Worm (Caenorhabditis elegans): ENCODE data around the gene ZK1290.10.

Gene ZK1290.10

DNA sequence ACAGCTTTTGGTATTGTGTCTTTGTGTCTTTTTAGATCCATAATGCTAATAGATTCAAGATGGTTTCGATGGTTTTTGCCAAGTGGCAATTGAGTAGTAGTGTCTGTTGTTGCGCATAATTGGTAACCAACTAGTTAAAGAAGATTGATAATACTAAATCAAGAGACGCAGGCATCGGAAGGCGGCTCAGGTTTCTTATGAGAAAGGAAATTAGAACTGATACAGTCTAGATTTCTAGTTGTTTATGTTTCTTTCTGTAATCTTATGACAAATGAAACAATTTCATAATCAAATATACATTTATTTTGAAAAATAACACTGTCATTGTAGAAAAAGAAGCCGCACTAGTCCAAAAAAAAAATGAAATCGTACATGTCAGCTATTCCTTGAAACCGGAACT is at the start of gene ZK1290.10:
ZK1290.10 (minus strand) TSS at position 101 of the 400 bp plus-strand sequence.
- no peak for TF ChIP-seq med-1 (GFP tag; optimal IDR thresholded peaks at IDR 0.05; ENCODE audit: insufficient read depth)
- TF ChIP-seq ztf-29 (GFP tag; IDR thresholded peaks at IDR 0.05): no peak
- TF ChIP-seq flt-1 (GFP tag; IDR thresholded peaks at IDR 0.05): no peak
- TF ChIP-seq cog-1 (tag; optimal IDR thresholded peaks at IDR 0.05): no peak
- TF ChIP-seq tab-1 (GFP tag; IDR thresholded peaks at IDR 0.05): no peak
- no peak for TF ChIP-seq T22C8.4 (GFP tag; IDR thresholded peaks at IDR 0.05)
- TF ChIP-seq ref-1 (GFP tag; conservative IDR thresholded peaks at IDR 0.05): no peak
- TF ChIP-seq ztf-23 (GFP tag; IDR thresholded peaks at IDR 0.05): no peak
- TF ChIP-seq klf-2 (GFP tag; conservative IDR thresholded peaks at IDR 0.05): no peak

DNA sequence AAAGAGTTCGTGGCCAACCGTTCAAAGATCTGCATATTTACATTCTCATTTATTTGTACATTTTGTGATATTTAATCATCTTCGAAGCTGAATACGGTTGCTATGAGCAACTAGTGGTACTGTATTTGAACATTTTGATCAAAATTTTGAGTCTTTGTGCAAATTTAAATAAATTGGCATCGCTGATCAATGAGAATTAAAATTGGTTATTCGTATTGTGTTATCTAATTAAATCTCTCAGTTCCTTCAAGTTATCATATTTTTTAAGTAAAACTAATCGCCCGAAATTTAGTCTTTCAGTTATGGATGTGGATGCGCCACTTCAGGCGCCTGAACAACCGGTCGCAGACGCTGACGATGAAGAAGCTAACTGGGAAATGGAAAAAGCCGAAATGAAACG is 45.7 kb upstream of the ZK1290.10 start, which contains the start of gene npp-21:
npp-21 (plus strand) TSS at position 301 of the 400 bp plus-strand sequence.
- TF ChIP-seq T22C8.4 (GFP tag; IDR thresholded peaks at IDR 0.05): no peak
- TF ChIP-seq klf-2 (GFP tag; conservative IDR thresholded peaks at IDR 0.05): no peak
- no peak for TF ChIP-seq tab-1 (GFP tag; IDR thresholded peaks at IDR 0.05)
- TF ChIP-seq flt-1 (GFP tag; IDR thresholded peaks at IDR 0.05): no peak

DNA sequence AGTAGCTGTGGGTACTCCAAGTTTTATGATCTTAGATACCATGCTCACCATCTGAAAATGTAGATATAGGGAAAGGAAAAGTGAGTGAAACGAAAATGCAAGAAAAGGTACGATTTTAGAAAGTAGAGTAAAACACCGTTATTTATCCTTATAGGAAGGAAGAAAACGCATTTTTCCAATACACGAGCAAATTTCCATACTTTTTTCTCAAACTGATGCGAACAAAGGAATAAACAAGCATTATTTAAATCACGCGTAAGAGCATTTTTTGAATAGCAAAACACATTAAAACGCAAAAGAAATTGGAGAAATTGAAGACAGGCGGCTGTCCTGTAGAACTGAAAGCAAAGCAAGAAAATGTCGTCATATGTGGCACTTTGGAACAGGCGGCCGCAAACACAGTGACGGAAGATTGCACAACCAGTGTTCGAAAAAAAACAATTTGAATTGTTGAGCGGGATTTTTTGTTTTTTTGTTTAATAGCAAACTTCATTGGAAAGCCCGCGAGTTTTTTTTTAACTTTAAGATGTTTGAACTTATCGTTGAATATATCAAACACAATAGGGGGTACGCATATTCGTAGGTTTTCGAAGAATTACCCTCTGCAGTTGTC is 45.1 kb upstream of the ZK1290.10 start, which contains the start of gene pgam-5:
pgam-5 (minus strand) TSS at position 51 of the 613 bp plus-strand sequence.
- TF ChIP-seq T22C8.4 (GFP tag; IDR thresholded peaks at IDR 0.05) (no peak), ref-1 (GFP tag; conservative IDR thresholded peaks at IDR 0.05) (no peak), flt-1 (GFP tag; IDR thresholded peaks at IDR 0.05) (no peak), med-1 (GFP tag; optimal IDR thresholded peaks at IDR 0.05; ENCODE audit: insufficient read depth) (no peak), ztf-29 (GFP tag; IDR thresholded peaks at IDR 0.05) (no peak), cog-1 (tag; optimal IDR thresholded peaks at IDR 0.05) (no peak), ztf-23 (GFP tag; IDR thresholded peaks at IDR 0.05) (no peak), klf-2 (GFP tag; conservative IDR thresholded peaks at IDR 0.05) (no peak), tab-1 (GFP tag; IDR thresholded peaks at IDR 0.05) (no peak)

DNA sequence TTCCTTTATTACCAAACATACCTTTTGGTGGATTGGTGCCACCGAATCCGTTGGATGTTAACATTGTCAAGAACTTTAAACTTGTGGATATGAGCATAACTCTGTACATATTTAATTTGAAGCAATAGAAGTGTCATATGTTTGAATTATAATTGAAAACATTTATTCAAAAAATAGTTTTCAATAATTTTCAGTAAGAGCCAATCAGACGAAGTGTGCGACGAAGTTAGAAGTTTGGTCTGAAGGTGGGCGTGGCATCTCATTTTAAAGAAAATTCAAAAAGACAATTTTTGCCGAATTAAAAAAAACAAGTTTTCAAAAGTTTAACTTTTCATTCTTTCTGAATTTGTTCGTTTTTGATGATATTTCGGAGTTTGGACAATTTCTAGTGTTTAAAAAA is 41.1 kb upstream of the ZK1290.10 start, which contains the start of gene syd-1:
syd-1 (minus strand) TSS at position 101 of the 400 bp plus-strand sequence.
- no peak for TF ChIP-seq ztf-29 (GFP tag; IDR thresholded peaks at IDR 0.05)
- no peak for TF ChIP-seq ztf-23 (GFP tag; IDR thresholded peaks at IDR 0.05)
- TF ChIP-seq ref-1 (GFP tag; conservative IDR thresholded peaks at IDR 0.05): no peak
- TF ChIP-seq cog-1 (tag; optimal IDR thresholded peaks at IDR 0.05): no peak
- TF ChIP-seq T22C8.4 (GFP tag; IDR thresholded peaks at IDR 0.05): no peak
- no peak for TF ChIP-seq tab-1 (GFP tag; IDR thresholded peaks at IDR 0.05)
- no peak for TF ChIP-seq klf-2 (GFP tag; conservative IDR thresholded peaks at IDR 0.05)
- no peak for TF ChIP-seq flt-1 (GFP tag; IDR thresholded peaks at IDR 0.05)
- TF ChIP-seq med-1 (GFP tag; optimal IDR thresholded peaks at IDR 0.05; ENCODE audit: insufficient read depth): no peak

DNA sequence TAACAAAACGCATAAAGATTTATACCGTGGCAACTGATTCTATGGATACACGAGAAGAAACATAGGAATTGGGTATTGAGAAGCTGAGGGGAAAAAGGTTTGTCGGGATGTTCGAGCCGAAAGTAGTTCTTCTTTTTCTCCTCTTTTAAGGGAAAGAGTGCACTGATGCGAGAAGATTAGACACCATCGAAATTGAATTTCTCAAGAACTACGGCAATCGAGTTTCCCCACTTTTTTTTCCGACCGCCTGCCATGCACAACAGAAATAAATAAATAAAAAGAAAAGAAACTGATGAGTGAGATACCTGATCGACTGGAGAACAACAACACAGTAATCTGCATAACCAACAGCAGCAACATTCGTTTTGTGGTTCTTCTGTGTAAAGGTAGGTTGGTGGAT is 40.6 kb upstream of the ZK1290.10 start:
- TF ChIP-seq ref-1 (GFP tag; conservative IDR thresholded peaks at IDR 0.05) (no peak), tab-1 (GFP tag; IDR thresholded peaks at IDR 0.05) (no peak), ztf-29 (GFP tag; IDR thresholded peaks at IDR 0.05) (no peak), klf-2 (GFP tag; conservative IDR thresholded peaks at IDR 0.05) (no peak), flt-1 (GFP tag; IDR thresholded peaks at IDR 0.05) (no peak), cog-1 (tag; optimal IDR thresholded peaks at IDR 0.05) (no peak), T22C8.4 (GFP tag; IDR thresholded peaks at IDR 0.05) (no peak), med-1 (GFP tag; optimal IDR thresholded peaks at IDR 0.05; ENCODE audit: insufficient read depth) (no peak), ztf-23 (GFP tag; IDR thresholded peaks at IDR 0.05) (no peak)

DNA sequence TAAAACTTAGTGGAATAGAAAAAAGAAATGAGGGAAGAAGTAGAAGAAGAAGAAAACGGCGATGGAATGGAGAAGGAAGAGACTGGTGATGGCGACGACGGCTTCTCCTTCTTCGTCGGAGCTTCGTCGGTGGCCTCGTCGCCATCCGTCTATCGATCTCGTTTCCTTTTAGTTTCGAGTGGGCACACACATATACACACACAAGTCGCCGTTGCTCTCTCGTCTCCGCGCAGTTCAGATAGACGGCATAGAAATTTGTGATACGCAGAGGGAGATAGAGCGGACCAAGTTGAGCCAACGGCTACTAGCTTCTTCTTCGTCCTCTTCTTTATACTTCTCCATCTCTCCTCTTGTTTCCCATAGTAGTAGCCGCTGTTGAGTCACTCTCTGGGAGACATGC is 39.5 kb upstream of the ZK1290.10 start:
- TF ChIP-seq ztf-29 (GFP tag; IDR thresholded peaks at IDR 0.05) (no peak), cog-1 (tag; optimal IDR thresholded peaks at IDR 0.05) (no peak), klf-2 (GFP tag; conservative IDR thresholded peaks at IDR 0.05) (no peak), T22C8.4 (GFP tag; IDR thresholded peaks at IDR 0.05) (no peak), ref-1 (GFP tag; conservative IDR thresholded peaks at IDR 0.05) (no peak), tab-1 (GFP tag; IDR thresholded peaks at IDR 0.05) (no peak), flt-1 (GFP tag; IDR thresholded peaks at IDR 0.05) (no peak), ztf-23 (GFP tag; IDR thresholded peaks at IDR 0.05) (no peak), med-1 (GFP tag; optimal IDR thresholded peaks at IDR 0.05; ENCODE audit: insufficient read depth) (no peak)

DNA sequence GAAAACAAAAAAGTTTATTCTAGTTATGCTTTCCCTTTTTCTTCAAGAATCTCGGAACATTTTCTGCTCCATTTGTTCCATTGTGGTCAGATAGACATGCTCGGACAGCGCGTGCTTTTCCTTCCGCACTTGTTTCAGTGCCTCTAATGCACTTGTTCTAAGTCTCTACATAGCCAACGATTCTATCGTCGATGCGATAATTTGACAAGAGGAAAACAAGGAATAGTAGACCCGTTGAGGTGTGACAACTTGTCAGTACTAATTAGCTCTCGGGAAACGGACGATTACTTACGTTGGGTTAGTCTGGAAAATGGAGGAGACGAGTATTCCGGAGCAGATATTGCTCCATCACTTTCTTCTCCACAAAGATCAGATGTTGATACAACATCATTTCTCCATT is 34.6 kb upstream of the ZK1290.10 start:
- TF ChIP-seq flt-1 (GFP tag; IDR thresholded peaks at IDR 0.05) (no peak), med-1 (GFP tag; optimal IDR thresholded peaks at IDR 0.05; ENCODE audit: insufficient read depth) (no peak), tab-1 (GFP tag; IDR thresholded peaks at IDR 0.05) (no peak), ztf-23 (GFP tag; IDR thresholded peaks at IDR 0.05) (no peak), ref-1 (GFP tag; conservative IDR thresholded peaks at IDR 0.05) (no peak), klf-2 (GFP tag; conservative IDR thresholded peaks at IDR 0.05) (no peak), cog-1 (tag; optimal IDR thresholded peaks at IDR 0.05) (no peak), T22C8.4 (GFP tag; IDR thresholded peaks at IDR 0.05) (no peak), ztf-29 (GFP tag; IDR thresholded peaks at IDR 0.05) (no peak)

DNA sequence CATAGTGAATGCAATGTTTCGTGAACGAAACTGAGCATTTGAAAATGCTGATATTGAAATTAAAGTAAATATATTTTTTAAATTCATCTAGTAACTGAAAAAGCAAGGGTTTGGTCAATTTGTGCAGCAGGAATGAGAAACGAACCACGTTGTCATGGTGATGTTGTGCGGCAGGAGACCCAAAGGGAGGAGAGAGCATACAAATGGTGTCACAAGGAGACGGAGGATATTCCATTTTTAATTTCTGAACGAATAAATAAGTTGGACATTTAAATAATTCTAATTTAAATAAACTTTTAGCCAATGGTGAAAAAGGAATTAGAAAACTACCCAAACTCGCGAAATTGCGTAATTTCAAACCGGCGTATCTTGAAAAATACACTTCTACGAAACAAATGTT is 29.8 kb upstream of the ZK1290.10 start, which contains the start of gene mks-3:
mks-3 (minus strand) TSS at position 101 of the 400 bp plus-strand sequence.
- TF ChIP-seq tab-1 (GFP tag; IDR thresholded peaks at IDR 0.05) (no peak), cog-1 (tag; optimal IDR thresholded peaks at IDR 0.05) (no peak), ztf-23 (GFP tag; IDR thresholded peaks at IDR 0.05) (no peak), flt-1 (GFP tag; IDR thresholded peaks at IDR 0.05) (no peak)

DNA sequence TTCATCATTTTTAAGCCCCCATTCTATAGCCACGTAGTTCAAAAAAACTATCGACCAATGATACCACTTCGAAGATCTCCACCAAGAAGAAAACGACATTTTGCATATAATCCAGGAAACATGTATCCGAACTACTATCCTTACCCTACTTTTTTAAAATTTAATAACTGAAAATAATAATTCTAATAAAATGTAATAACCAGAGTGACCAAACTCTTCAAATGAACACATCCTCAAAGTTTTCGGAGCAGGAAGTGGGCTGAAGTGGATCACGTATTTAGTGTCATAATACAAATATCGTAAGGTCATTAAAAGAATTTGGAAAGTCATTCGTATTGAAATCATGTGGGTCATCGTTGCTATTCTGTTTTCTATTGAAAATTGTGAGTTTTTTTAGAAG is 23.7 kb upstream of the ZK1290.10 start, which contains the start of gene F35D2.6:
F35D2.6 (plus strand) TSS at position 301 of the 400 bp plus-strand sequence.
- TF ChIP-seq flt-1 (GFP tag; IDR thresholded peaks at IDR 0.05) (no peak), ztf-23 (GFP tag; IDR thresholded peaks at IDR 0.05) (no peak), klf-2 (GFP tag; conservative IDR thresholded peaks at IDR 0.05) (no peak), ref-1 (GFP tag; conservative IDR thresholded peaks at IDR 0.05) (no peak), tab-1 (GFP tag; IDR thresholded peaks at IDR 0.05) (no peak), ztf-29 (GFP tag; IDR thresholded peaks at IDR 0.05) (no peak), cog-1 (tag; optimal IDR thresholded peaks at IDR 0.05) (no peak), med-1 (GFP tag; optimal IDR thresholded peaks at IDR 0.05; ENCODE audit: insufficient read depth) (no peak)

DNA sequence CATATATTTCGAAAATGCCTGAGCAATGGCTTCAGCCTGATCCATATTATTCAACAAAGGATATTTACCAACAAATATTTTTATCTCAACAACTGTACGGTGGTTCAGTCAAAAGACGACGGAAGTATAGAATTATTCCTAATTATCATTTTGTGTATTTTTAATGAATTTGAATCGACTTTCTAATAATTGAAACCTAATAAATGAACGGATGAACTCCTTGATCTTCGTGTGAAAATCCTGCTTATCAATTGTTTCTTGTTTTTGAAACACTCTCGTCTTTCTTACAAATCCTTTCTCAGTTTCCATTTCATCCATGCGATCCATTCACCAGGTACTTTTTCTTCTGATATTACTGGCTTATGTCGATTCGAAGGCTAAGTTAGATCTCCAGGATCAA is 21.9 kb upstream of the ZK1290.10 start, which contains the start of gene F35D2.1:
F35D2.1 (plus strand) TSS at position 301 of the 400 bp plus-strand sequence.
- no peak for TF ChIP-seq ref-1 (GFP tag; conservative IDR thresholded peaks at IDR 0.05)
- no peak for TF ChIP-seq tab-1 (GFP tag; IDR thresholded peaks at IDR 0.05)
- TF ChIP-seq T22C8.4 (GFP tag; IDR thresholded peaks at IDR 0.05): no peak
- TF ChIP-seq cog-1 (tag; optimal IDR thresholded peaks at IDR 0.05): no peak
- no peak for TF ChIP-seq med-1 (GFP tag; optimal IDR thresholded peaks at IDR 0.05; ENCODE audit: insufficient read depth)
- TF ChIP-seq ztf-23 (GFP tag; IDR thresholded peaks at IDR 0.05): no peak
- TF ChIP-seq ztf-29 (GFP tag; IDR thresholded peaks at IDR 0.05): no peak
- no peak for TF ChIP-seq flt-1 (GFP tag; IDR thresholded peaks at IDR 0.05)
- no peak for TF ChIP-seq klf-2 (GFP tag; conservative IDR thresholded peaks at IDR 0.05)
